Fruit fly (Drosophila melanogaster): ENCODE data around the gene CG45071.

Gene CG45071

dm6 chr3L:15158330-15159114 is 52.8 kb downstream of the CG45071 start, which contains the start of the genes Msh6 and Prp31 (continued):
- TF ChIP-seq CG4617 (GFP tag; optimal IDR thresholded peaks at IDR 0.05; ENCODE audit: borderline replicate concordance) (no peak), Neu2 (GFP tag; optimal IDR thresholded peaks at IDR 0.05; ENCODE audit: borderline replicate concordance) (no peak), CG10462 (GFP tag; optimal IDR thresholded peaks at IDR 0.05) (peak; percentile 38), CG12942 (GFP tag; optimal IDR thresholded peaks at IDR 0.05) (peak; percentile 55), schlank (tag; optimal IDR thresholded peaks at IDR 0.05) (no peak), vnd (GFP tag; IDR thresholded peaks at IDR 0.05; ENCODE audit: partially characterized antibody) (no peak), NC2α (GFP tag; optimal IDR thresholded peaks at IDR 0.05) (peak; percentile 13), CG10543 (GFP tag; optimal IDR thresholded peaks at IDR 0.05) (peak; percentile 19), knrl (GFP tag; IDR thresholded peaks at IDR 0.05; ENCODE audit: partially characterized antibody) (no peak), CG34422 (GFP tag; IDR thresholded peaks at IDR 0.05) (peak; percentile 28; the same call in 2 of the 3 replicates), Atf6 (GFP tag; IDR thresholded peaks at IDR 0.05) (no peak), wek (GFP tag; optimal IDR thresholded peaks at IDR 0.05) (peak; percentile 86), Jarid2 (GFP tag; optimal IDR thresholded peaks at IDR 0.05) (no peak), CG9215 (GFP tag; IDR thresholded peaks at IDR 0.05) (peak; percentile 60), CG14860 (GFP tag; IDR thresholded peaks at IDR 0.05; ENCODE audit: partially characterized antibody) (no peak), sisA (GFP tag; IDR thresholded peaks at IDR 0.05) (peak; percentile 66), al (GFP tag; IDR thresholded peaks at IDR 0.05) (peak; percentile 30), CG6813 (GFP tag; optimal IDR thresholded peaks at IDR 0.05) (no peak), disco-r (GFP tag; optimal IDR thresholded peaks at IDR 0.05) (no peak), MBD-R2 (GFP tag; IDR thresholded peaks at IDR 0.05) (no peak; the same call in 1 of the 2 replicates), CG42726 (GFP tag; IDR thresholded peaks at IDR 0.05; ENCODE audit: partially characterized antibody) (no peak), lmd (GFP tag; IDR thresholded peaks at IDR 0.05) (peak; percentile 58), TFAM (GFP tag; optimal IDR thresholded peaks at IDR 0.05) (no peak), ro (GFP tag; IDR thresholded peaks at IDR 0.05) (no peak), CG7271 (tag; optimal IDR thresholded peaks at IDR 0.05) (no peak), chm (GFP tag; IDR thresholded peaks at IDR 0.05) (peak; percentile 30; the same call in 1 of the 2 replicates), nmo (GFP tag; optimal IDR thresholded peaks at IDR 0.05) (peak; percentile 92), CG12236 (GFP tag; optimal IDR thresholded peaks at IDR 0.05) (peak; percentile 46), gcm2 (GFP tag; optimal IDR thresholded peaks at IDR 0.05) (no peak), insv (GFP tag; optimal IDR thresholded peaks at IDR 0.05) (peak in 1 of 2 experiments; percentile 23), Tbp (GFP tag; optimal IDR thresholded peaks at IDR 0.05) (no peak), BEAF-32 (GFP tag; optimal IDR thresholded peaks at IDR 0.05) (peak; percentile 45), CG7928 (GFP tag; optimal IDR thresholded peaks at IDR 0.05) (no peak), Side (GFP tag; optimal IDR thresholded peaks at IDR 0.05) (peak; percentile 24), br (optimal IDR thresholded peaks at IDR 0.05) (no peak), CHES-1-like (GFP tag; optimal IDR thresholded peaks at IDR 0.05) (peak; percentile 26), Sox102F (GFP tag; optimal IDR thresholded peaks at IDR 0.05) (peak; percentile 75), eve (GFP tag; optimal IDR thresholded peaks at IDR 0.05) (no peak), gsb-n (tag; optimal IDR thresholded peaks at IDR 0.05) (no peak), B-H1 (GFP tag; IDR thresholded peaks at IDR 0.05) (0 out of 3 replicates have a peak, but pooled peaks have one; percentile 47), CG10565 (GFP tag; optimal IDR thresholded peaks at IDR 0.05) (no peak), YL-1 (GFP tag; optimal IDR thresholded peaks at IDR 0.05) (peak; percentile 14), Stat92E (GFP tag; optimal IDR thresholded peaks at IDR 0.05) (no peak), Doc3 (GFP tag; IDR thresholded peaks at IDR 0.05; ENCODE audit: partially characterized antibody) (no peak), Trl (optimal IDR thresholded peaks at IDR 0.05) (no peak), Trl (GFP tag; optimal IDR thresholded peaks at IDR 0.05) (no peak), CG12219 (GFP tag; optimal IDR thresholded peaks at IDR 0.05) (no peak), CG33213 (GFP tag; optimal IDR thresholded peaks at IDR 0.05) (no peak), CG10366 (GFP tag; IDR thresholded peaks at IDR 0.05) (peak; percentile 64)

All from whole organism, embryonic.